Fruit fly (Drosophila melanogaster) whole organism, embryonic: Measurements from ENCODE around the gene CG10570.

Experiments
- ATbp ChIP-seq: fragments of 200-800 bp; sonication (Bioruptor generic); optimal IDR thresholded peaks from 2 replicates; lab custom pipeline; 2017; ENCODE audit warnings: missing biosample characterization, mild to moderate bottlenecking, missing genetic modification characterization, missing genetic modification reagents
- Asciz ChIP-seq: fragments of 200-800 bp; sonication (Bioruptor generic); optimal IDR thresholded peaks from 2 replicates; lab custom pipeline; 2017; ENCODE audit warnings: missing biosample characterization, mild to moderate bottlenecking, missing genetic modification characterization, missing genetic modification reagents
- CG10462 ChIP-seq: fragments of 200-800 bp; sonication (Bioruptor generic); optimal IDR thresholded peaks from 2 replicates; lab custom pipeline; 2016; ENCODE audit warnings: missing biosample characterization, missing genetic modification characterization
- CG11085 ChIP-seq: fragments of 200-800 bp; sonication (Bioruptor generic); IDR thresholded peaks from 2 replicates; pipeline ENCODE4 v1.3.6; 2022; ENCODE audit warnings: missing biosample characterization, missing genetic modification characterization
- CG11456 ChIP-seq: fragments of 200-800 bp; sonication (Bioruptor generic); IDR thresholded peaks from 3 replicates; pipeline ENCODE4 v1.3.6; 2022; ENCODE audit warnings: missing biosample characterization, missing genetic modification characterization
- CG12155 ChIP-seq: fragments of 200-800 bp; sonication (Bioruptor generic); optimal IDR thresholded peaks from 3 replicates; lab custom pipeline; 2016; ENCODE audit warnings: missing biosample characterization, missing genetic modification characterization
- CG1529 ChIP-seq: fragments of 200-800 bp; sonication (Bioruptor generic); optimal IDR thresholded peaks from 3 replicates; lab custom pipeline; 2018; ENCODE audit warnings: missing biosample characterization, missing genetic modification characterization
- CG15696 ChIP-seq: fragments of 200-800 bp; sonication (Bioruptor generic); optimal IDR thresholded peaks from 2 replicates; lab custom pipeline; 2019; ENCODE audit warnings: missing biosample characterization, mild to moderate bottlenecking, missing genetic modification characterization, moderate library complexity
- CG1832 ChIP-seq: fragments of 200-800 bp; sonication (Bioruptor generic); optimal IDR thresholded peaks from 2 replicates; lab custom pipeline; 2017; ENCODE audit warnings: missing biosample characterization, mild to moderate bottlenecking, missing genetic modification characterization, inconsistent platforms
- CG2889 ChIP-seq: fragments of 200-800 bp; sonication (Bioruptor generic); IDR thresholded peaks from 3 replicates; pipeline ENCODE4 v1.3.6; 2022; ENCODE audit warnings: missing biosample characterization, missing genetic modification characterization
- CG4730 ChIP-seq: fragments of 200-800 bp; sonication (Bioruptor generic); IDR thresholded peaks from 2 replicates; pipeline ENCODE4 v1.3.6; 2022; ENCODE audit warnings: missing biosample characterization, missing genetic modification characterization
- CG5245 ChIP-seq: fragments of 200-800 bp; sonication (Bioruptor generic); optimal IDR thresholded peaks from 3 replicates; lab custom pipeline; 2016; ENCODE audit warnings: missing biosample characterization, missing genetic modification characterization
- CG6254 ChIP-seq: fragments of 200-800 bp; sonication (Bioruptor generic); optimal IDR thresholded peaks from 3 replicates; lab custom pipeline; 2017; ENCODE audit warnings: mild to moderate bottlenecking, missing biosample characterization, missing genetic modification reagents, missing genetic modification characterization
- CG7372 ChIP-seq: fragments of 200-800 bp; sonication (Bioruptor generic); IDR thresholded peaks from 2 replicates; pipeline ENCODE4 v1.3.6; 2022; ENCODE audit warnings: missing biosample characterization, missing genetic modification characterization
- CG8388 ChIP-seq: fragments of 200-800 bp; sonication (Bioruptor generic); optimal IDR thresholded peaks from 2 replicates; lab custom pipeline; 2019; ENCODE audit warnings: missing biosample characterization, mild to moderate bottlenecking, missing genetic modification characterization, moderate library complexity
- CG9437 ChIP-seq: fragments of 200-800 bp; sonication (Bioruptor generic); optimal IDR thresholded peaks from 2 replicates; lab custom pipeline; 2018; ENCODE audit warnings: missing biosample characterization, mild to moderate bottlenecking, missing genetic modification characterization
- CG9876 ChIP-seq: fragments of 200-800 bp; sonication (Bioruptor generic); optimal IDR thresholded peaks from 2 replicates; lab custom pipeline; 2016; ENCODE audit warnings: missing biosample characterization, missing genetic modification characterization
- CTCF ChIP-seq: fragments of 200-800 bp; sonication (Bioruptor generic); optimal IDR thresholded peaks from 2 replicates; lab custom pipeline; 2017; ENCODE audit warnings: missing biosample characterization, mild to moderate bottlenecking, missing genetic modification characterization, moderate library complexity
- CoRest ChIP-seq: fragments of 200-800 bp; sonication (Bioruptor generic); optimal IDR thresholded peaks from 3 replicates; lab custom pipeline; 2018; ENCODE audit warnings: missing biosample characterization, mild to moderate bottlenecking, missing genetic modification characterization, moderate library complexity
- D ChIP-seq, 2 experiments: fragments of 200-800 bp in 1 of 2; fragments of >200 bp in 1 of 2; sonication (Bioruptor generic) in 1 of 2; optimal IDR thresholded peaks; 2 replicates in 1 of 2; 3 replicates in 1 of 2; lab custom pipeline; 2017; ENCODE audit warnings: mild to moderate bottlenecking in 1 of 2, missing biosample characterization in 1 of 2, missing genetic modification characterization in 1 of 2, missing genetic modification reagents in 1 of 2
- Dll ChIP-seq: fragments of 200-800 bp; sonication (Bioruptor generic); IDR thresholded peaks from 4 replicates; pipeline ENCODE4 v1.3.6; 2022; ENCODE audit warnings: missing biosample characterization, missing genetic modification characterization; ENCODE audit not compliant: partially characterized antibody
- Dp ChIP-seq: fragments of 200-800 bp; sonication (Bioruptor generic); optimal IDR thresholded peaks from 2 replicates; lab custom pipeline; 2018; ENCODE audit warnings: missing biosample characterization, mild to moderate bottlenecking, missing genetic modification characterization, moderate library complexity
- ERR ChIP-seq: fragments of 200-800 bp; sonication (Bioruptor generic); optimal IDR thresholded peaks from 2 replicates; lab custom pipeline; 2016; ENCODE audit warnings: missing biosample characterization, missing genetic modification characterization
- Elba2 ChIP-seq: fragments of 200-800 bp; sonication (Bioruptor generic); optimal IDR thresholded peaks from 3 replicates; lab custom pipeline; 2016; ENCODE audit warnings: missing biosample characterization, missing genetic modification characterization
- H2.0 ChIP-seq: fragments of 200-800 bp; sonication (Bioruptor generic); IDR thresholded peaks from 2 replicates; pipeline ENCODE4 v1.3.6; 2022; ENCODE audit warnings: missing biosample characterization, missing genetic modification characterization
- HLH4C ChIP-seq: fragments of 200-800 bp; sonication (Bioruptor generic); IDR thresholded peaks from 3 replicates; pipeline ENCODE4 v1.3.6; 2022; ENCODE audit warnings: missing biosample characterization, missing genetic modification characterization; ENCODE audit not compliant: partially characterized antibody
- Taf1 ChIP-seq: fragments of 200-800 bp; sonication (Bioruptor generic); IDR thresholded peaks from 2 replicates; pipeline ENCODE4 v1.3.6; 2022; ENCODE audit warnings: missing biosample characterization, missing genetic modification characterization
- Trl ChIP-seq, 3 experiments: fragments of >200 bp in 2 of 3; fragments of 200-800 bp in 1 of 3; sonication (Bioruptor generic) in 1 of 3; optimal IDR thresholded peaks; 2 replicates in 1 of 3; 3 replicates in 2 of 3; lab custom pipeline; 2016 to 2017; ENCODE audit warnings: missing biosample characterization in 1 of 3, missing genetic modification characterization in 1 of 3
- btn ChIP-seq: fragments of 200-800 bp; sonication (Bioruptor generic); optimal IDR thresholded peaks from 2 replicates; lab custom pipeline; 2016; ENCODE audit warnings: missing biosample characterization, missing genetic modification characterization
- cg ChIP-seq: fragments of 200-800 bp; sonication (Bioruptor generic); optimal IDR thresholded peaks from 3 replicates; lab custom pipeline; 2019; ENCODE audit warnings: missing biosample characterization, mild to moderate bottlenecking, missing genetic modification characterization, moderate library complexity
- chinmo ChIP-seq: fragments of 200-800 bp; sonication (Bioruptor generic); IDR thresholded peaks from 4 replicates; pipeline ENCODE4 v1.3.6; 2022; ENCODE audit warnings: missing biosample characterization, missing genetic modification characterization; ENCODE audit not compliant: partially characterized antibody
- crol ChIP-seq: fragments of 200-800 bp; sonication (Bioruptor generic); IDR thresholded peaks from 2 replicates; pipeline ENCODE4 v1.3.6; 2022; ENCODE audit warnings: missing biosample characterization, missing genetic modification characterization
- dmrt11E ChIP-seq: fragments of 200-800 bp; sonication (Bioruptor generic); optimal IDR thresholded peaks from 3 replicates; lab custom pipeline; 2018; ENCODE audit warnings: missing biosample characterization, mild to moderate bottlenecking, missing genetic modification characterization, moderate library complexity
- ewg ChIP-seq: fragments of 200-800 bp; sonication (Bioruptor generic); optimal IDR thresholded peaks from 3 replicates; lab custom pipeline; 2017; ENCODE audit warnings: mild to moderate bottlenecking, missing biosample characterization, missing genetic modification reagents, missing genetic modification characterization
- hbn ChIP-seq: fragments of 200-800 bp; sonication (Bioruptor generic); IDR thresholded peaks from 2 replicates; pipeline ENCODE4 v1.3.6; 2022; ENCODE audit warnings: missing biosample characterization, missing genetic modification characterization; ENCODE audit not compliant: partially characterized antibody
- hth ChIP-seq: fragments of >200 bp; optimal IDR thresholded peaks from 2 replicates; lab custom pipeline; 2017; ENCODE audit warnings: inconsistent platforms
- insv ChIP-seq, 2 experiments: fragments of 200-800 bp; sonication (Bioruptor generic); optimal IDR thresholded peaks; 3 replicates each; lab custom pipeline; 2016 to 2018; ENCODE audit warnings: missing biosample characterization in 2 of 2, missing genetic modification characterization in 2 of 2
- kay ChIP-seq: fragments of 200-800 bp; sonication (Bioruptor generic); optimal IDR thresholded peaks from 2 replicates; lab custom pipeline; 2016; ENCODE audit warnings: missing biosample characterization, missing genetic modification characterization
- kni ChIP-seq: fragments of 200-800 bp; sonication (Bioruptor generic); optimal IDR thresholded peaks from 3 replicates; lab custom pipeline; 2017; ENCODE audit warnings: mild to moderate bottlenecking, missing biosample characterization, missing genetic modification reagents, missing genetic modification characterization
- luna ChIP-seq: fragments of 200-800 bp; sonication (Bioruptor generic); optimal IDR thresholded peaks from 2 replicates; lab custom pipeline; 2016; ENCODE audit warnings: missing biosample characterization, missing genetic modification characterization
- nau ChIP-seq: fragments of 200-800 bp; sonication (Bioruptor generic); optimal IDR thresholded peaks from 3 replicates; lab custom pipeline; 2017; ENCODE audit warnings: missing biosample characterization, mild to moderate bottlenecking, missing genetic modification characterization, missing genetic modification reagents
- pros ChIP-seq: fragments of 200-800 bp; sonication (Bioruptor generic); optimal IDR thresholded peaks from 3 replicates; lab custom pipeline; 2019; ENCODE audit warnings: missing biosample characterization, mild to moderate bottlenecking, missing genetic modification characterization, moderate library complexity
- sens ChIP-seq: fragments of 200-800 bp; sonication (Bioruptor generic); peaks from one replicate; lab custom pipeline; 2016; ENCODE audit warnings: missing biosample characterization, missing genetic modification characterization
- seq ChIP-seq: fragments of 200-800 bp; sonication (Bioruptor generic); IDR thresholded peaks from 2 replicates; pipeline ENCODE4 v1.3.6; 2022; ENCODE audit warnings: missing biosample characterization, missing genetic modification characterization
- sob ChIP-seq: fragments of 200-800 bp; sonication (Bioruptor generic); IDR thresholded peaks from 2 replicates; pipeline ENCODE4 v1.3.6; 2022; ENCODE audit warnings: missing biosample characterization, missing genetic modification characterization
- tll ChIP-seq, 2 experiments: fragments of 200-800 bp in 1 of 2; fragments of >200 bp in 1 of 2; sonication (Bioruptor generic) in 1 of 2; optimal IDR thresholded peaks; 2 replicates each; lab custom pipeline; 2017 to 2019; ENCODE audit warnings: missing biosample characterization in 2 of 2, missing genetic modification characterization in 2 of 2, mild to moderate bottlenecking in 1 of 2, moderate library complexity in 1 of 2
- toy ChIP-seq: fragments of 200-800 bp; sonication (Bioruptor generic); IDR thresholded peaks from 2 replicates; pipeline ENCODE4 v1.3.6; 2022; ENCODE audit warnings: missing biosample characterization, missing genetic modification characterization
- unc-4 ChIP-seq: fragments of 200-800 bp; sonication (Bioruptor generic); IDR thresholded peaks from 2 replicates; pipeline ENCODE4 v1.3.6; 2022; ENCODE audit warnings: missing biosample characterization, missing genetic modification characterization; ENCODE audit not compliant: partially characterized antibody
- yki ChIP-seq: fragments of >200 bp; optimal IDR thresholded peaks from 3 replicates; lab custom pipeline; 2018
- z ChIP-seq: fragments of 200-800 bp; sonication (Bioruptor generic); IDR thresholded peaks from 3 replicates; pipeline ENCODE4 v1.3.6; 2022; ENCODE audit warnings: missing biosample characterization, missing genetic modification characterization
- zen ChIP-seq: fragments of 200-800 bp; sonication (Bioruptor generic); optimal IDR thresholded peaks from 3 replicates; lab custom pipeline; 2018; ENCODE audit warnings: missing biosample characterization, mild to moderate bottlenecking, missing genetic modification characterization, moderate library complexity

Gene CG10570

dm6 chr2L:18782936-18783335, 28.1 kb downstream of the CG10570 start (continued):
- TF ChIP-seq CG7372: no peak
- TF ChIP-seq sob (GFP tag; lab: Robert Waterston, UW): no peak
- TF ChIP-seq kay (GFP tag; lab: Kevin White, UChicago): no peak
- no peak for TF ChIP-seq CG15696
- TF ChIP-seq tll (GFP tag; optimal IDR thresholded peaks at IDR 0.05; lab: Kevin White, UChicago): peak; percentile 66 to 85
- TF ChIP-seq CG9437 (GFP tag; lab: Kevin White, UChicago): no peak
- TF ChIP-seq Dp (GFP tag; lab: Kevin White, UChicago): no peak
- TF ChIP-seq CoRest: no peak
- TF ChIP-seq Trl (optimal IDR thresholded peaks at IDR 0.05; lab: Kevin White, UChicago): peak; percentile 74 to 97
- TF ChIP-seq Trl (GFP tag; optimal IDR thresholded peaks at IDR 0.05; lab: Kevin White, UChicago): peak; percentile 12
- no peak for TF ChIP-seq Dll (GFP tag; lab: Robert Waterston, UW)
- TF ChIP-seq hbn (GFP tag; lab: Robert Waterston, UW): no peak
- TF ChIP-seq CG11456 (GFP tag; lab: Robert Waterston, UW): no peak
- peak; percentile 92 for TF ChIP-seq D (optimal IDR thresholded peaks at IDR 0.05; lab: Kevin White, UChicago)
- no peak for TF ChIP-seq D (GFP tag; optimal IDR thresholded peaks at IDR 0.05; lab: Kevin White, UChicago)
- TF ChIP-seq dmrt11E (tag; lab: Kevin White, UChicago): no peak
- TF ChIP-seq cg: peak; percentile 40
- TF ChIP-seq zen (tag; lab: Kevin White, UChicago): peak; percentile 88
- TF ChIP-seq Elba2 (GFP tag; lab: Kevin White, UChicago): peak; percentile 29
- TF ChIP-seq CG1529 (GFP tag; lab: Kevin White, UChicago): no peak
- TF ChIP-seq CG1832: peak; percentile 88
- no peak for TF ChIP-seq CG2889 (GFP tag; lab: Robert Waterston, UW)
- peak; percentile 84 for TF ChIP-seq yki (lab: Kevin White, UChicago)
- TF ChIP-seq z (GFP tag; lab: Robert Waterston, UW): no peak
- TF ChIP-seq CTCF: no peak
- TF ChIP-seq chinmo (GFP tag; lab: Robert Waterston, UW): 0 out of 4 replicates have a peak, but pooled peaks have one; percentile 17
- TF ChIP-seq Taf1 (GFP tag; lab: Robert Waterston, UW): no peak
- TF ChIP-seq ATbp (GFP tag; lab: Kevin White, UChicago): no peak
- no peak for TF ChIP-seq kni (GFP tag; lab: Kevin White, UChicago)
- no peak for TF ChIP-seq CG9876 (GFP tag; lab: Kevin White, UChicago)
- no peak for TF ChIP-seq CG6254
- peak; percentile 55 for TF ChIP-seq seq (GFP tag; lab: Robert Waterston, UW)
- TF ChIP-seq sens (GFP tag; lab: Kevin White, UChicago): peak; percentile 74
- no peak for TF ChIP-seq CG11085 (GFP tag; lab: Robert Waterston, UW)
- no peak for TF ChIP-seq CG10462 (GFP tag; lab: Kevin White, UChicago)
- no peak for TF ChIP-seq toy (GFP tag; lab: Robert Waterston, UW)
- TF ChIP-seq insv (GFP tag; optimal IDR thresholded peaks at IDR 0.05; lab: Kevin White, UChicago): peak; percentile 95 to 98
- TF ChIP-seq nau: no peak
- TF ChIP-seq unc-4 (GFP tag; lab: Robert Waterston, UW): no peak
- no peak for TF ChIP-seq CG5245 (GFP tag; lab: Kevin White, UChicago)
- peak; percentile 3; the same call in 1 of the 2 replicates for TF ChIP-seq crol (GFP tag; lab: Robert Waterston, UW)
- TF ChIP-seq btn: no peak
- no peak for TF ChIP-seq luna (GFP tag; lab: Kevin White, UChicago)
- no peak for TF ChIP-seq HLH4C (GFP tag; lab: Robert Waterston, UW)
- TF ChIP-seq Asciz (GFP tag; lab: Kevin White, UChicago): no peak
- TF ChIP-seq CG8388 (GFP tag; lab: Kevin White, UChicago): no peak
- peak; percentile 88 for TF ChIP-seq pros (GFP tag; lab: Kevin White, UChicago)
- TF ChIP-seq ERR: no peak
- no peak for TF ChIP-seq H2.0
- TF ChIP-seq CG4730: no peak
- TF ChIP-seq CG12155 (GFP tag; lab: Kevin White, UChicago): no peak
- TF ChIP-seq ewg (GFP tag; lab: Kevin White, UChicago): peak; percentile 24
- TF ChIP-seq hth (lab: Kevin White, UChicago): no peak
